Worm (Caenorhabditis elegans) whole organism, L1 larva: ENCODE results near the gene unc-18.

Source experiments
- aly-2 ChIP-seq: fragments of 150-350 bp; optimal IDR thresholded peaks from 2 replicates; lab custom pipeline; 2014; ENCODE audit warnings: missing biosample characterization, missing genetic modification characterization
- ceh-82 ChIP-seq, 3 experiments: fragments of 150-350 bp in 1 of 3; sonication (generic microtip) in 2 of 3; optimal IDR thresholded peaks; 2 replicates each; lab custom pipeline; 2014 to 2017; ENCODE audit warnings: missing biosample characterization in 3 of 3, missing genetic modification characterization in 3 of 3
- ceh-88 ChIP-seq: fragments of 200-800 bp; sonication (Bioruptor generic); IDR thresholded peaks from 2 replicates; pipeline ENCODE4 v1.3.6; 2022; ENCODE audit warnings: missing genetic modification characterization, missing compliant biosample characterization
- elt-3 ChIP-seq, 6 experiments: fragments of 150-350 bp in 1 of 6; sonication (generic microtip); optimal IDR thresholded peaks; 2 replicates each; lab custom pipeline; 2017 to 2018; ENCODE audit warnings: missing biosample characterization in 6 of 6, missing genetic modification characterization in 6 of 6, inconsistent platforms in 1 of 6
- fkh-8 ChIP-seq: sonication (generic microtip); optimal IDR thresholded peaks from 2 replicates; lab custom pipeline; 2016; ENCODE audit warnings: mild to moderate bottlenecking, missing genetic modification characterization, missing compliant biosample characterization
- nhr-76 ChIP-seq: sonication (generic microtip); optimal IDR thresholded peaks from 2 replicates; lab custom pipeline; 2017; ENCODE audit warnings: missing biosample characterization, missing genetic modification characterization
- tbx-2 ChIP-seq: sonication (generic microtip); optimal IDR thresholded peaks from 2 replicates; lab custom pipeline; 2016; ENCODE audit warnings: missing genetic modification characterization, missing compliant biosample characterization
- unc-130 ChIP-seq: fragments of 150-350 bp; optimal IDR thresholded peaks from 2 replicates; lab custom pipeline; 2017; ENCODE audit warnings: missing biosample characterization, missing genetic modification characterization, inconsistent platforms

- TF ChIP-seq ceh-82 (tag; optimal IDR thresholded peaks at IDR 0.05; lab: Kevin White, UChicago) (no peak), fkh-8 (tag; lab: Kevin White, UChicago) (no peak), unc-130 (tag; lab: Kevin White, UChicago) (no peak), aly-2 (tag; lab: Kevin White, UChicago) (no peak), elt-3 (tag; optimal IDR thresholded peaks at IDR 0.05; lab: Kevin White, UChicago) (no peak), nhr-76 (tag; lab: Kevin White, UChicago) (no peak), ceh-88 (GFP tag; lab: Robert Waterston, UW) (no peak), tbx-2 (tag; lab: Kevin White, UChicago) (no peak)
Measured at ce11 chrX:7667394-7668089, 15.2 kb upstream of the unc-18 start, which contains the start of gene F27D9.13.
